Fruit fly (Drosophila melanogaster) whole organism, adult: Measurements from ENCODE around the gene CG12507.
A peak's percentile ranks its signal among the peaks of the same experiment; 100 is the strongest.

Source experiments
- CG11617 ChIP-seq: fragments of 200-800 bp; sonication (Bioruptor generic); optimal IDR thresholded peaks from 2 replicates; lab custom pipeline; 2017; ENCODE audit warnings: mild to moderate bottlenecking, missing biosample characterization, missing genetic modification reagents, missing genetic modification characterization
- CG14711 ChIP-seq: fragments of 200-800 bp; sonication (Bioruptor generic); optimal IDR thresholded peaks from 2 replicates; lab custom pipeline; 2018; ENCODE audit warnings: missing biosample characterization, mild to moderate bottlenecking, missing genetic modification characterization, moderate library complexity
- CG1620 ChIP-seq: fragments of 200-800 bp; sonication (Bioruptor generic); optimal IDR thresholded peaks from 2 replicates; lab custom pipeline; 2016; ENCODE audit warnings: missing biosample characterization, missing genetic modification characterization
- CG33017 ChIP-seq: fragments of 200-800 bp; sonication (Bioruptor generic); optimal IDR thresholded peaks from 2 replicates; lab custom pipeline; 2018; ENCODE audit warnings: missing biosample characterization, mild to moderate bottlenecking, missing genetic modification characterization, moderate library complexity
- CG5204 ChIP-seq: fragments of 200-800 bp; sonication (Bioruptor generic); optimal IDR thresholded peaks from 2 replicates; lab custom pipeline; 2016; ENCODE audit warnings: missing biosample characterization, missing genetic modification characterization
- CG7045 ChIP-seq: fragments of 200-800 bp; sonication (Bioruptor generic); optimal IDR thresholded peaks from 2 replicates; lab custom pipeline; 2017; ENCODE audit warnings: missing biosample characterization, mild to moderate bottlenecking, missing genetic modification characterization
- Crg-1 ChIP-seq: fragments of 200-800 bp; sonication (Bioruptor generic); optimal IDR thresholded peaks from 2 replicates; lab custom pipeline; 2016; ENCODE audit warnings: missing biosample characterization, missing genetic modification characterization
- Hr96 ChIP-seq: fragments of 200-800 bp; sonication (Bioruptor generic); optimal IDR thresholded peaks from 2 replicates; lab custom pipeline; 2016; ENCODE audit warnings: missing biosample characterization, missing genetic modification characterization
- Mnt ChIP-seq: fragments of 200-800 bp; sonication (Bioruptor generic); optimal IDR thresholded peaks from 2 replicates; lab custom pipeline; 2016; ENCODE audit warnings: missing biosample characterization, mild to moderate bottlenecking, missing genetic modification characterization
- cic ChIP-seq: fragments of 200-800 bp; sonication (Bioruptor generic); optimal IDR thresholded peaks from 2 replicates; lab custom pipeline; 2017; ENCODE audit warnings: missing biosample characterization, mild to moderate bottlenecking, missing genetic modification characterization, moderate library complexity
- pad ChIP-seq: fragments of 200-800 bp; sonication (Bioruptor generic); optimal IDR thresholded peaks from 3 replicates; lab custom pipeline; 2017; ENCODE audit warnings: missing biosample characterization, missing genetic modification characterization, mild to moderate bottlenecking, moderate library complexity, missing genetic modification reagents
- toe ChIP-seq: fragments of 200-800 bp; sonication (Bioruptor generic); optimal IDR thresholded peaks from 2 replicates; lab custom pipeline; 2016; ENCODE audit warnings: missing biosample characterization, missing genetic modification characterization

DNA sequence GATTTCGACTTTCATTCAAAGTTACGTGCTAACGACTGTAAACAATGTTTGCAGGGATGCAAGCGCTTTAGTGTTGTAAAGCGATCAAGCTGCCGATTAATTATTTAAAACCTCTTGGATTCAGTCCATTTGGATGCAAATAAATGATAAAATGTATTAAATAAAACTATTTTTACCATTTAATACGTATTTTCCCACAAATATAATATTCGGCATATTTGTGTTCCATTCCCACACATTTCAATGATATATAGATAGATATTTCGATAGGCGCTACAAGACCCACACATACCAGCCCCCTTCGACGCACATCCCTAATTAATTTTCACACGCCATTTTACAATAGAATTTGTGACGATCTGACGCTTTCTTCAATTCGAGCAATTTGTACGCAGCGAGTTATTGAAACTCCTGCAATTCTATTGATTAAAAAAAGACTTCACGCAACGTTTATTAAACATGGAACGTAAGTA is 22.2 kb upstream of the CG12507 start, which contains the start of the genes CG32576 and caz:
- TF ChIP-seq CG5204 (no peak), Crg-1 (GFP tag; lab: Kevin White, UChicago) (peak; percentile 89), CG11617 (GFP tag; lab: Kevin White, UChicago) (peak; percentile 68), Hr96 (GFP tag; lab: Kevin White, UChicago) (no peak), cic (GFP tag; lab: Kevin White, UChicago) (peak; percentile 59), CG14711 (tag; lab: Kevin White, UChicago) (peak; percentile 64), pad (peak; percentile 68), CG1620 (GFP tag; lab: Kevin White, UChicago) (peak; percentile 71), CG7045 (no peak), CG33017 (no peak), toe (GFP tag; lab: Kevin White, UChicago) (no peak), Mnt (peak; percentile 73)
